Worm (Caenorhabditis elegans) whole organism, dauer: ENCODE measurements around the gene K07F5.22.
"Not testable (repeated sequence)": the region's sequence is repeated elsewhere in the genome, so short reads cannot be mapped to it uniquely, and the experiment has no call there.

Experiments
- unc-62 ChIP-seq: sonication (generic microtip); optimal IDR thresholded peaks from 2 replicates; lab custom pipeline; 2017; ENCODE audit warnings: missing biosample characterization, missing genetic modification reagents, missing genetic modification characterization

K07F5.22 gene

DNA sequence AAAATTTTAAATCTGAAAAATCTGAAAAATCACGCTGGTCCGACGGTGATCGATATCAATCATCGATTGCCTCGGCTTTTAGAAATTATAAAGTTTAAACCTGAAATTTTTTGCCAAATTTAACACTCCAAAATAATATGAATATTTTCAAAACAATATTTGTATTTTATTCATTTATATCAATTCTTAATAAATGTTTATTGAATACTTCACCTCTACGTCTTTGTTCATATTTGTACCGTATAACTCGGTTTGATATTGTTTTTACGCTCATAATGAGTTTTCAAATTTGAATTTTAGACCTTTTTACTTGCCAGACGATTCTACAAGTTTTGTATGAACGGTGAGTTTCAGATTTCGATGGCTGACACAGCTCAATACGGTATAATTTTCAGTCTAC, at the start of gene K07F5.22, which contains the start of gene K07F5.15:
K07F5.22 (plus strand) TSS at position 301 of the 400 bp plus-strand sequence.
K07F5.15 (plus strand) TSS at position 301 of the 400 bp plus-strand sequence.
- TF ChIP-seq unc-62 (GFP tag; lab: Kevin White, UChicago), result no peak

- TF ChIP-seq unc-62 (GFP tag; lab: Kevin White, UChicago), result no peak
Observed at ce11 chrIV:9815432-9815831, 49.4 kb upstream of the K07F5.22 start, which contains the start of gene egl-20. Gene egl-20 (minus strand): TSS chrIV:9815532.

- TF ChIP-seq unc-62 (GFP tag; lab: Kevin White, UChicago), result no peak
Observed at ce11 chrIV:9821621-9822020, 43.3 kb upstream of the K07F5.22 start, which contains the start of gene col-123. Gene col-123 (plus strand): TSS chrIV:9821921.

ce11 chrIV:9822585-9822984, 42.3 kb upstream of the K07F5.22 start:
- TF ChIP-seq unc-62 (GFP tag; lab: Kevin White, UChicago), result no peak

- TF ChIP-seq unc-62 (GFP tag; lab: Kevin White, UChicago), result no peak
Observed at ce11 chrIV:9824480-9824879, 40.4 kb upstream of the K07F5.22 start, which contains the start of gene catp-6. Gene catp-6 (minus strand): TSS chrIV:9824580.

- TF ChIP-seq unc-62 (GFP tag; lab: Kevin White, UChicago), result no peak
Observed at ce11 chrIV:9825196-9825744, 39.6 kb upstream of the K07F5.22 start, which contains the start of gene mtr-4. Gene mtr-4 (plus strand): TSS chrIV:9825694.

DNA sequence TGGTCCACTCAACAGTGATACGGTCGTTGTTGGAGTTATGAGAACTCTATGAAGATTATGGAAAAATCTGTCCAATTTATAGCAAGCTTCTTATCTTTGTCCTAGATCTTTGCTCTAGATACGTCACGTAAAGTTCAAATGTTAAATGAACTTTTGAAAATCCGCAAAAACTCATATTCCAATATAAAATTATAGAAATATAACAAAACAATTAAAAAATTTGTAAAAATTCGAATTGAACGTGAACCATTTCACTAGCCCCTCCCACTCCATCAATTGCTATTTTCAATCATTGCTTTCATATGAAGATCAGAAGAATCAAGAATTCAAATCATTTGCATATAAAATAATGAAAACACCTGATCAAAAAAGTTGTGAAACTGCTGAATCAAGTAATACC, 32.3 kb upstream of the K07F5.22 start, which contains the start of gene kin-21:
kin-21 (plus strand) TSS at position 301 of the 400 bp plus-strand sequence.
- no peak for TF ChIP-seq unc-62 (GFP tag; lab: Kevin White, UChicago)

DNA sequence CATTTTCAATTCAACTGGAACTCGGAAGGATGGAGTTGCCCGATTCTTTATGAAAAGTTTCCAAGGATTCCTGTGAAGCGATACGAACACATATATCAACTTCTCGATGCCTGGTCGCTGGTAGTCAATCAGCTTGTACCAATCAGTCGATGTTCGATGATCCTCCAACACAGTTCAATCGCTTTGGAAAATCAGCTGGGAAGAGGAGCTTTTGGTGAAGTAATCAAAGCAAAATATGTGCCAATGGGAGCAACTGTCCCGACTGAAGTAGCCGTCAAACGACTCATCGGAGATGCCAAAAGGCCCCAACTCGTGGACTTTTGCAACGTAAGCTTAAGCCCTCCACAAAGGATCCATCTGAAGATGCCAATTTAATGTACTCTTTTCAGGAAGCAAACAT, 31.5 kb upstream of the K07F5.22 start:
- no peak for TF ChIP-seq unc-62 (GFP tag; lab: Kevin White, UChicago)

DNA sequence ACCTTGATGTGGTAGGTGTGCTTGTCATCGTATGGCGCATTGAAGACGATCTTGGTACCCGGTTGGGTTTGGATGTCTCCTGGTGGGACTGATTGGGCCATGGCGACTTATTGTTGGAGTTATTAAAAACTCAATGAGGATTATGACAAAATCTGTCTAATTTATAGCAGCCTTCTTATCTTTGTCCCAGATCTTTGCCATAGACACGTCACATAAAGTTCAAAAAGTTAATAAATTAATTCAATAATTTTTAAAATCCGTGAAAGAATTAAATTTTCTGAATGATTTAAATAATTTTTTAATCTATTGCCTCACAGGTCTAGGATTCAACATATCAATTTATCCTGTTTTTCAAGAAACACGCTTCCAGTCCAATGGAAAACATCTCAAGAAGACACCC, 28.6 kb upstream of the K07F5.22 start, which contains the start of gene msp-81:
msp-81 (minus strand) TSS at position 101 of the 400 bp plus-strand sequence.
- no peak for TF ChIP-seq unc-62 (GFP tag; lab: Kevin White, UChicago)

ce11 chrIV:9837349-9837748, 27.5 kb upstream of the K07F5.22 start, which contains the start of gene msp-10:
Gene msp-10 (plus strand): TSS chrIV:9837649.
- not testable (repeated sequence) for TF ChIP-seq unc-62 (GFP tag; lab: Kevin White, UChicago)

DNA sequence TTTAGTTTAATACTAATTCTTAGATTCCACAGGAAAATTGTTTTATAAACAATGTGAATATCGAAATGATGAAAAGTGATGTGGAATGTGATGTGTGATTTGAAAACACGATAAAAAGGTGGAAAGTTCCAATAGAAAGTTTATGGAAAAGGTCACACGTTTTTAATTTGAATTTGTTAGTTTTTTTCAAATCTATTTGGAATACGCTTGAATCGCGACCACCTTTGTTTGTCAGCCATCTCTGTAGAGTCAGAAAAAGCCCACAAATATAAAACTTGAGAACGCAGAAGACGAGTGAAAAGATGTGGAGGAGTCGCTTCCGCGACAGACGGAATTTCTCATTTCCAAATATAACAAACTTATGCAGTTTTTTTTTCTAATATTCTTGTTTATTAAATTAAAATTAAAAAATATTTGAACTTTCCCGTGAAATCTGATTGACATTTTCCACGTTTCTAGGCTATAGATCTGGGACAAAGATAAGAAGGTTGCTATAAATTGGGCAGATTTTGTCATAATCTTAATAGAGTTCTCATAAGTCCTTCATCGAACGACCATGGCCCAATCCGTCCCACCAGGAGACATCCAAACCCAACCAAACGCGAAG, 23.8 kb upstream of the K07F5.22 start, which contains the start of the genes kin-24 and msp-56:
kin-24 (minus strand) TSS at position 101 of the 607 bp plus-strand sequence.
msp-56 (plus strand) TSS at position 557 of the 607 bp plus-strand sequence.
- no peak for TF ChIP-seq unc-62 (GFP tag; lab: Kevin White, UChicago)

DNA sequence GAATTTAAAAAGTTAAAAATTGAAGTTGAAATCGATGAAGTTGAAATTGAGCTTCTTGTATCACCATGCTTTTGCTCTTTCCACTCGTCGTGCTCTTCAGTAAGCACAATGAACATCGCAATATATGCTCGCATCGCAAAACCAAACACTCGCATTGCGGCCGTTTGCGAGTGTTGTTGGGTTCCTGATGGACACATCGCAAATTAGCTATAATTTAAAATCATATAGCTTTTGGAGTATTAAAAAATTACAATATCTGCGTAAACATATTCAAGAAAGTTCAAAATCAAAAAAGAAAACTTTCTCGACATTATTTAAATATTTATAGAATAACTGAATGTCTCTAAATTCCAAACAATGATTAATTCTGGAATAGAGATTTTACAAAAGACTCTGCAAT, 22.8 kb upstream of the K07F5.22 start, which contains the start of gene K07F5.17:
K07F5.17 (plus strand) TSS at position 301 of the 400 bp plus-strand sequence.
- TF ChIP-seq unc-62 (GFP tag; lab: Kevin White, UChicago), result no peak

DNA sequence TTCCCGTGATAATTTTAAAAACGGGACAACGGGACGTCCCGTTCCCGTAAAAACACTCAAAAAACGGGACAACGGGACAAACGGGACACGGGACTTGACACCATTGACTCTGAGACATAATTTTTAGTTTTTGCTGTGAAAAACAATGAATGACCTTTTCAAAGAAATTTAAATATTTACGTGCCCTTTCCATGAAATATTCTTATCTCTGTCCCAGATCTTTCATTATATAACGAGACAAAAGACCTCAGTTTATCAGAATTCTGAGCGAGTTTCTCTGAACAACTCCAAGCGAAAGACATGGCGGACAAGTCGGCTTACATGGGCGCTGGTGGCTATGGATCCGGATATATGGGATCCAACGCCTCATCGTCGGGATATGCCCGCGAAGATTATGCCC, 21.1 kb upstream of the K07F5.22 start, which contains the start of gene nspd-2:
nspd-2 (plus strand) TSS at position 301 of the 400 bp plus-strand sequence.
- no peak for TF ChIP-seq unc-62 (GFP tag; lab: Kevin White, UChicago)

DNA sequence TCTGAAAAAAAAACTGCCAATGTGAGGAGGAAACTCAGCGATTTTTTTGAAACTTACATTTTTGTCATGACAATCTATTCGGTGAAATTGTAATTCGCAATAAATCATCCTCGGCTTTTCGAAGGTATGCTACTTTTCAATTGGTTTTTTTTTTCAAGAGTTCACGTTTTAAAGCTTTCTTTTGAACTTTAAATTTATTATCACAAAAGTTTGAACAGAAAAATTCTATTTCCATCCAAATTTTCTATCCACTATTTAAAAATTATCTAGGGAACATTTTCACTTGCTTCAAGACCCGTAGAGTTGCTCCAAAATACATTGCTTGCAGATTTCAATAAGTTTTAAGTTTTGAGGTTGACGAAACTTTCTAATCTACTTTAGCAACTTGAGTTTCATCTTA, 18.3 kb upstream of the K07F5.22 start, which contains the start of gene K07F5.6:
K07F5.6 (minus strand) TSS at position 101 of the 400 bp plus-strand sequence.
- no peak for TF ChIP-seq unc-62 (GFP tag; lab: Kevin White, UChicago)

DNA sequence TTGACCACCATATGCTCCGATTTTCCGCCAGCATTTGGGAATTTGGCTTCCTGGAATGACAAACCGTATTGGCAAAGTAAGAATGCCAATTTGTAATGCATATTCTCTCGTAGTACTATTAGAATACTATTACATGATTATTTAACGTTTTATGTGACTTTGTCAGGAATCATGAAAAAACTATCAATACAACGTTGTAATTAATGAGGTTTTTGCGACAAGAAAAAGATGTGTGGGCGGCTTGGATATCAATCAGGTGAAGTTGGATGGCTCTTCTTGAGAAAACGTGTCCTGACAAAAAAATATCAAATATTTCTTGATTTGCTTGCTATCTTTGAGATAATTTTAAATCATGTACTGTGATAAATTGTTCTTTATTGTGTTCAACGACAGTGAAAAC, 16.8 kb upstream of the K07F5.22 start, which contains the start of gene K07F5.7:
K07F5.7 (minus strand) TSS at position 101 of the 400 bp plus-strand sequence.
- no peak for TF ChIP-seq unc-62 (GFP tag; lab: Kevin White, UChicago)

ce11 chrIV:9849624-9850023, 15.3 kb upstream of the K07F5.22 start, which contains the start of gene K07F5.8:
Gene K07F5.8 (minus strand): TSS chrIV:9849724.
- no peak for TF ChIP-seq unc-62 (GFP tag; lab: Kevin White, UChicago)
